Worm (Caenorhabditis elegans) whole organism, midembryonic: ENCODE results near the gene F14H8.8.

Experiments used
- cog-1 ChIP-seq: sonication (generic microtip); optimal IDR thresholded peaks from 2 replicates; lab custom pipeline; 2016; ENCODE audit warnings: missing genetic modification characterization, missing compliant biosample characterization
- flt-1 ChIP-seq: fragments of 200-800 bp; sonication (Bioruptor generic); IDR thresholded peaks from 2 replicates; pipeline ENCODE4 v1.3.6; 2022; ENCODE audit warnings: missing genetic modification characterization, missing compliant biosample characterization
- klf-2 ChIP-seq: fragments of 200-800 bp; sonication (Bioruptor generic); conservative IDR thresholded peaks from 2 replicates; pipeline ENCODE4 v1.3.6; 2022; ENCODE audit warnings: missing genetic modification reagents, missing genetic modification characterization, missing compliant biosample characterization
- med-1 ChIP-seq: sonication (generic microtip); optimal IDR thresholded peaks from 2 replicates; lab custom pipeline; 2017; ENCODE audit warnings: missing genetic modification characterization, mild to moderate bottlenecking, missing compliant biosample characterization, antibody characterized with exemption, missing genetic modification reagents; ENCODE audit not compliant: insufficient read depth
- ref-1 ChIP-seq: fragments of 200-800 bp; sonication (Bioruptor generic); conservative IDR thresholded peaks from 2 replicates; pipeline ENCODE4 v1.3.6; 2022; ENCODE audit warnings: missing genetic modification reagents, missing genetic modification characterization, missing compliant biosample characterization
- tab-1 ChIP-seq: fragments of 200-800 bp; sonication (Bioruptor generic); IDR thresholded peaks from 2 replicates; pipeline ENCODE4 v1.3.6; 2022; ENCODE audit warnings: missing genetic modification characterization, missing compliant biosample characterization
- ztf-23 ChIP-seq: fragments of 200-800 bp; sonication (Bioruptor generic); IDR thresholded peaks from 2 replicates; pipeline ENCODE4 v1.3.6; 2022; ENCODE audit warnings: missing genetic modification reagents, missing genetic modification characterization, missing compliant biosample characterization
- ztf-29 ChIP-seq: fragments of 200-800 bp; sonication (Bioruptor generic); IDR thresholded peaks from 2 replicates; pipeline ENCODE4 v1.3.6; 2022; ENCODE audit warnings: missing genetic modification reagents, missing genetic modification characterization, missing compliant biosample characterization

DNA sequence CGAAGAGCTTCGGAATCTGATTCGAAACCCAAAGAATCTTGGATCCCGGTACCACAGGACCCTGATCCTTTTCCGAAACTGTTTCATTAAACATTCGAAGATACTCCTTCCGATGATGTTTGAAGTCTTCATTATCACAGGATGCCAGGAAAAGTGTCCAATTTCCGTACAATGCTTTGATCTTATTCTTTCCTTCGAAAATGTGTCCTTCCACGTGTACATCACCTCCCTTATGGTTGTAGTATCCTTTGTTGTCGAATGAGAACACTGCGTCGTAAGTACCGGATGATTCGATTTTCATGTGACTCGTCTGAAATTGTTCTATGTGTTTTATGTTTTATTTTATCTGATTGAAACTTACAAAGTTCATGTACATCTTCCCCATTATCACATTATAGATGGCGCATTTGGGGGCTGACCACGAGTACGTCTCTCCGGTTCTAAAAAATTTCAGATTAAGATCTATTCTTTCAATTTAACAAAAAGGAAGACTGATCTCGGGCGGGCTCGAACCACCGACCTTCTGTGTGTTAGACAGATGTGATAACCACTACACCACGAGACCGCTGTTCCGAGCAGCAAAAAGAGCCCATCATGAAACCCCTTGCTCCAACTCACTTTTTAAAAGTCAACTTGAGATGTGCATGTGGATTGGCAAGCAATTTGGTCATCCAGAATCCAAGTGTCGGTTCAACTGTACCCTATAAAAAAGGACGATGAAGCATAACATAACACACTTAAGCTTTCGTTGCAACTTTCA, 16.5 kb upstream of the F14H8.8 start:
- no peak for TF ChIP-seq flt-1 (GFP tag; lab: Robert Waterston, UW)
- no peak for TF ChIP-seq ztf-29 (GFP tag; lab: Robert Waterston, UW)
- TF ChIP-seq med-1: no peak
- no peak for TF ChIP-seq ref-1 (GFP tag; lab: Robert Waterston, UW)
- no peak for TF ChIP-seq tab-1 (GFP tag; lab: Robert Waterston, UW)
- TF ChIP-seq klf-2 (GFP tag; lab: Robert Waterston, UW): no peak
- no peak for TF ChIP-seq ztf-23 (GFP tag; lab: Robert Waterston, UW)
- no peak for TF ChIP-seq cog-1 (tag; lab: Kevin White, UChicago)
